Worm (Caenorhabditis elegans): ENCODE data around the gene cdh-4.

DNA sequence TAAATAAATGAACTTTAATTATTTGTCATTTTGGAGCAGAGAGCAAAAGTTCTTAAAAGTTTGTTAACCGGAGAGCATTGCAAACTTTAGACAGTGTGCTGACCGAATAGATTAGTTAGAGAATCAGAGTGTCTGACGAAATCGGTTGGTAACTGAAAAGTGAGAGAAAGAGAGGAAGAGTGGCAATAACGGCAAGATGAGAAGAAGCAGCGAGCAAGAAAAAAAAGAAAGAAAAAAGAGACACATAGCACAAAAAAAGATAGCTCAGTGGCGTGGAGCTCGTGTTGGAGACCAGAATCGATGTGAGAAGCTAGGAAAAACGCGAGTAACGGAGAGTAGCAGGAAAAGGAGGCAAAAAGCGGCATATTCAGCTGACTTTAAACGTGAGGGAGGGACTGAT is 15.8 kb upstream of the cdh-4 start:
- TF ChIP-seq zip-8 (tag; optimal IDR thresholded peaks at IDR 0.05) (no peak), ztf-11 (tag; optimal IDR thresholded peaks at IDR 0.05) (no peak), mep-1 (tag; optimal IDR thresholded peaks at IDR 0.05) (no peak), blmp-1 (tag; optimal IDR thresholded peaks at IDR 0.05) (no peak), unc-39 (tag; optimal IDR thresholded peaks at IDR 0.05) (no peak), snpc-4 (tag; optimal IDR thresholded peaks at IDR 0.05) (no peak)
